Worm (Caenorhabditis elegans) whole organism, L3 larva: ENCODE data around the gene frm-8.

Experiments
- R02D3.7 ChIP-seq: fragments of 150-350 bp; optimal IDR thresholded peaks from 2 replicates; lab custom pipeline; 2014; ENCODE audit warnings: missing biosample characterization, missing genetic modification characterization
- ZK546.5 ChIP-seq: sonication (generic microtip); optimal IDR thresholded peaks from 2 replicates; lab custom pipeline; 2017; ENCODE audit warnings: missing biosample characterization, missing genetic modification characterization
- aly-2 ChIP-seq: fragments of 150-350 bp; optimal IDR thresholded peaks from 2 replicates; lab custom pipeline; 2014; ENCODE audit warnings: missing biosample characterization, missing genetic modification characterization
- ama-1 ChIP-seq: fragments of 150-350 bp; optimal IDR thresholded peaks from 2 replicates; lab custom pipeline; 2018
- ceh-16 ChIP-seq: sonication (generic microtip); optimal IDR thresholded peaks from 2 replicates; lab custom pipeline; 2017; ENCODE audit warnings: missing biosample characterization, missing genetic modification characterization
- ceh-82 ChIP-seq: fragments of 150-350 bp; optimal IDR thresholded peaks from 2 replicates; lab custom pipeline; 2014; ENCODE audit warnings: missing biosample characterization, missing genetic modification characterization
- ceh-9 ChIP-seq: sonication (generic microtip); optimal IDR thresholded peaks from 2 replicates; lab custom pipeline; 2018; ENCODE audit warnings: missing biosample characterization, missing genetic modification characterization
- daf-12 ChIP-seq: fragments of 150-350 bp; optimal IDR thresholded peaks from 2 replicates; lab custom pipeline; 2014; ENCODE audit warnings: missing biosample characterization, missing genetic modification reagents, missing genetic modification characterization
- egl-27 ChIP-seq: sonication (generic microtip); optimal IDR thresholded peaks from 4 replicates; lab custom pipeline; 2017; ENCODE audit warnings: missing biosample characterization, missing genetic modification reagents, missing genetic modification characterization
- egl-5 ChIP-seq: fragments of 150-350 bp; optimal IDR thresholded peaks from 2 replicates; lab custom pipeline; 2017; ENCODE audit warnings: missing biosample characterization, missing genetic modification reagents, missing genetic modification characterization, inconsistent platforms
- elt-1 ChIP-seq: fragments of 150-350 bp; optimal IDR thresholded peaks from 2 replicates; lab custom pipeline; 2014; ENCODE audit warnings: missing biosample characterization, missing genetic modification characterization
- elt-2 ChIP-seq: sonication (generic microtip); optimal IDR thresholded peaks from 2 replicates; lab custom pipeline; 2016; ENCODE audit warnings: missing genetic modification reagents, mild to moderate bottlenecking, missing genetic modification characterization, missing compliant biosample characterization
- eor-1 ChIP-seq, 2 experiments: fragments of 150-350 bp; optimal IDR thresholded peaks; 2 replicates each; lab custom pipeline; 2014 to 2018; ENCODE audit warnings: missing biosample characterization in 2 of 2, missing genetic modification characterization in 2 of 2
- fkh-2 ChIP-seq: fragments of 150-350 bp; optimal IDR thresholded peaks from 2 replicates; lab custom pipeline; 2014; ENCODE audit warnings: missing biosample characterization, missing genetic modification reagents, missing genetic modification characterization
- fos-1 ChIP-seq: fragments of 150-350 bp; optimal IDR thresholded peaks from 2 replicates; lab custom pipeline; 2014; ENCODE audit warnings: missing biosample characterization, missing genetic modification characterization
- hmg-11 ChIP-seq: sonication (generic microtip); optimal IDR thresholded peaks from 2 replicates; lab custom pipeline; 2016; ENCODE audit warnings: missing genetic modification characterization, missing compliant biosample characterization
- jun-1 ChIP-seq: fragments of 150-350 bp; optimal IDR thresholded peaks from 2 replicates; lab custom pipeline; 2014; ENCODE audit warnings: missing biosample characterization, missing genetic modification reagents, missing genetic modification characterization
- lin-15B ChIP-seq: fragments of 150-350 bp; optimal IDR thresholded peaks from 2 replicates; lab custom pipeline; 2014; ENCODE audit warnings: missing biosample characterization, missing genetic modification characterization
- lin-39 ChIP-seq: fragments of 150-350 bp; optimal IDR thresholded peaks from 2 replicates; lab custom pipeline; 2018; ENCODE audit warnings: missing biosample characterization, missing genetic modification reagents, missing genetic modification characterization
- lsy-12 ChIP-seq: sonication (generic microtip); optimal IDR thresholded peaks from 2 replicates; lab custom pipeline; 2016; ENCODE audit warnings: mild to moderate bottlenecking, missing genetic modification characterization, missing compliant biosample characterization
- mdl-1 ChIP-seq: fragments of 150-350 bp; optimal IDR thresholded peaks from 2 replicates; lab custom pipeline; 2014; ENCODE audit warnings: missing biosample characterization, missing genetic modification characterization
- mml-1 ChIP-seq: fragments of 150-350 bp; sonication (generic microtip); optimal IDR thresholded peaks from 3 replicates; lab custom pipeline; 2014; ENCODE audit warnings: missing biosample characterization, missing genetic modification characterization
- nfya-1 ChIP-seq: sonication (generic microtip); optimal IDR thresholded peaks from 2 replicates; lab custom pipeline; 2017; ENCODE audit warnings: missing genetic modification characterization, mild to moderate bottlenecking, missing compliant biosample characterization, antibody characterized with exemption, moderate library complexity; ENCODE audit not compliant: insufficient read depth
- nhr-11 ChIP-seq: fragments of 150-350 bp; optimal IDR thresholded peaks from 2 replicates; lab custom pipeline; 2014; ENCODE audit warnings: missing biosample characterization, missing genetic modification characterization
- nhr-23 ChIP-seq: fragments of 150-350 bp; optimal IDR thresholded peaks from 2 replicates; lab custom pipeline; 2014; ENCODE audit warnings: missing biosample characterization, missing genetic modification reagents, missing genetic modification characterization
- nhr-25 ChIP-seq: sonication (generic microtip); optimal IDR thresholded peaks from 2 replicates; lab custom pipeline; 2017; ENCODE audit warnings: missing biosample characterization, missing genetic modification characterization
- nhr-43 ChIP-seq: sonication (generic microtip); optimal IDR thresholded peaks from 2 replicates; lab custom pipeline; 2016; ENCODE audit warnings: mild to moderate bottlenecking, missing genetic modification characterization, missing compliant biosample characterization; ENCODE audit not compliant: poor library complexity, severe bottlenecking
- nhr-77 ChIP-seq: fragments of 150-350 bp; optimal IDR thresholded peaks from 2 replicates; lab custom pipeline; 2014; ENCODE audit warnings: missing biosample characterization, missing genetic modification characterization
- pha-4 ChIP-seq: fragments of 150-350 bp; optimal IDR thresholded peaks from 2 replicates; lab custom pipeline; 2014; ENCODE audit warnings: missing biosample characterization, missing genetic modification reagents, missing genetic modification characterization
- pqm-1 ChIP-seq: fragments of 150-350 bp; optimal IDR thresholded peaks from 2 replicates; lab custom pipeline; 2017; ENCODE audit warnings: missing biosample characterization, missing genetic modification characterization, inconsistent platforms
- sea-2 ChIP-seq: fragments of 150-350 bp; sonication (generic microtip); optimal IDR thresholded peaks from 4 replicates; lab custom pipeline; 2014; ENCODE audit warnings: missing biosample characterization, missing genetic modification reagents, missing genetic modification characterization
- snpc-4 ChIP-seq: fragments of 150-350 bp; optimal IDR thresholded peaks from 2 replicates; lab custom pipeline; 2014; ENCODE audit warnings: missing biosample characterization, missing genetic modification characterization
- tbx-2 ChIP-seq: sonication (generic microtip); optimal IDR thresholded peaks from 2 replicates; lab custom pipeline; 2016; ENCODE audit warnings: mild to moderate bottlenecking, missing genetic modification characterization, missing compliant biosample characterization
- unc-39 ChIP-seq: sonication (generic microtip); optimal IDR thresholded peaks from 4 replicates; lab custom pipeline; 2017; ENCODE audit warnings: missing biosample characterization, missing genetic modification characterization
- ztf-11 ChIP-seq: fragments of 150-350 bp; optimal IDR thresholded peaks from 2 replicates; lab custom pipeline; 2014; ENCODE audit warnings: missing biosample characterization, missing genetic modification characterization
- ztf-4 ChIP-seq: fragments of 150-350 bp; optimal IDR thresholded peaks from 2 replicates; lab custom pipeline; 2014; ENCODE audit warnings: missing biosample characterization, missing genetic modification characterization

The frm-8 gene

ce11 chrIII:3255023-3255422 is 36.1 kb upstream of the frm-8 start:
- TF ChIP-seq nhr-23 (tag; lab: Kevin White, UChicago) = no peak
- no peak for TF ChIP-seq ztf-11 (tag; lab: Kevin White, UChicago)
- no peak for TF ChIP-seq ztf-4 (tag; lab: Kevin White, UChicago)
- TF ChIP-seq elt-2 (tag; lab: Kevin White, UChicago) = no peak
- TF ChIP-seq ZK546.5 (tag; lab: Kevin White, UChicago) = no peak
- TF ChIP-seq tbx-2 = no peak
- no peak for TF ChIP-seq unc-39 (tag; lab: Kevin White, UChicago)
- TF ChIP-seq mml-1 (tag; lab: Kevin White, UChicago) = no peak
- no peak for TF ChIP-seq egl-27 (tag; lab: Kevin White, UChicago)
- TF ChIP-seq pha-4 = no peak
- no peak for TF ChIP-seq nhr-77 (tag; lab: Kevin White, UChicago)
- no peak for TF ChIP-seq ceh-82 (tag; lab: Kevin White, UChicago)
- no peak for TF ChIP-seq R02D3.7 (tag; lab: Kevin White, UChicago)
- TF ChIP-seq nfya-1 (tag; lab: Kevin White, UChicago) = no peak
- no peak for TF ChIP-seq nhr-43 (tag; lab: Kevin White, UChicago)
- no peak for TF ChIP-seq nhr-11 (tag; lab: Kevin White, UChicago)

- peak; percentile 65 for TF ChIP-seq jun-1 (tag; lab: Kevin White, UChicago)
- no peak for TF ChIP-seq ceh-16 (tag; lab: Kevin White, UChicago)
- no peak for TF ChIP-seq lsy-12 (tag; lab: Kevin White, UChicago)
- peak; percentile 98 for TF ChIP-seq pqm-1 (tag; lab: Kevin White, UChicago)
- TF ChIP-seq pha-4 = peak; percentile 75
- no peak for TF ChIP-seq egl-5 (tag; lab: Kevin White, UChicago)
- TF ChIP-seq eor-1 (tag; optimal IDR thresholded peaks at IDR 0.05; lab: Kevin White, UChicago) = no peak
- peak; percentile 97 for TF ChIP-seq elt-2 (tag; lab: Kevin White, UChicago)
- no peak for TF ChIP-seq nhr-25 (tag; lab: Kevin White, UChicago)
- TF ChIP-seq, all 47 proteins: peak for 4
These were observed 34.8 kb upstream of the frm-8 start for ce11 chrIII:3253736-3254135.

ce11 chrIII:3253043-3253442 is 34.1 kb upstream of the frm-8 start, which contains the start of gene Y53G8AL.3:
Gene Y53G8AL.3 (minus strand): TSS chrIII:3253143.
- TF ChIP-seq mdl-1 (tag; lab: Kevin White, UChicago) (no peak), lin-15B (tag; lab: Kevin White, UChicago) (no peak), ama-1 (lab: Kevin White, UChicago) (no peak), snpc-4 (no peak), hmg-11 (tag; lab: Kevin White, UChicago) (no peak), nhr-43 (tag; lab: Kevin White, UChicago) (no peak)

ce11 chrIII:3250596-3251112 is 31.7 kb upstream of the frm-8 start, which contains the start of gene Y53G8AL.4:
Gene Y53G8AL.4 (minus strand): TSS chrIII:3250646.
- TF ChIP-seq sea-2 (no peak), unc-39 (tag; lab: Kevin White, UChicago) (no peak), elt-2 (tag; lab: Kevin White, UChicago) (no peak), pqm-1 (tag; lab: Kevin White, UChicago) (no peak), daf-12 (tag; lab: Kevin White, UChicago) (no peak), fos-1 (no peak), eor-1 (tag; optimal IDR thresholded peaks at IDR 0.05; lab: Kevin White, UChicago) (no peak), nhr-23 (tag; lab: Kevin White, UChicago) (no peak), egl-27 (tag; lab: Kevin White, UChicago) (no peak), egl-5 (tag; lab: Kevin White, UChicago) (no peak), nhr-25 (tag; lab: Kevin White, UChicago) (no peak), nhr-77 (tag; lab: Kevin White, UChicago) (no peak), mml-1 (tag; lab: Kevin White, UChicago) (no peak), ceh-9 (no peak), aly-2 (tag; lab: Kevin White, UChicago) (no peak), ztf-4 (tag; lab: Kevin White, UChicago) (no peak), fkh-2 (no peak), lin-39 (tag; lab: Kevin White, UChicago) (no peak), R02D3.7 (tag; lab: Kevin White, UChicago) (no peak), elt-1 (no peak)
